Worm (Caenorhabditis elegans) whole organism, L2 larva: Measurements from ENCODE around the gene lnp-1.

Experiments used
- ama-1 ChIP-seq: fragments of 150-350 bp; optimal IDR thresholded peaks from 2 replicates; lab custom pipeline; 2018; ENCODE audit warnings: inconsistent platforms
- lin-11 ChIP-seq: fragments of 150-350 bp; sonication (generic microtip); optimal IDR thresholded peaks from 2 replicates; lab custom pipeline; 2014; ENCODE audit warnings: missing biosample characterization, missing genetic modification characterization, inconsistent platforms, mixed read lengths
- lin-39 ChIP-seq: fragments of 150-350 bp; optimal IDR thresholded peaks from 2 replicates; lab custom pipeline; 2014; ENCODE audit warnings: missing biosample characterization, missing genetic modification reagents, missing genetic modification characterization
- nhr-10 ChIP-seq: sonication (generic microtip); optimal IDR thresholded peaks from 2 replicates; lab custom pipeline; 2017; ENCODE audit warnings: missing biosample characterization, missing genetic modification characterization
- nhr-11 ChIP-seq: fragments of 150-350 bp; optimal IDR thresholded peaks from 2 replicates; lab custom pipeline; 2014; ENCODE audit warnings: missing biosample characterization, missing genetic modification characterization
- nhr-237 ChIP-seq: fragments of 150-350 bp; optimal IDR thresholded peaks from 2 replicates; lab custom pipeline; 2014; ENCODE audit warnings: missing biosample characterization, missing genetic modification characterization
- sem-4 ChIP-seq: fragments of 150-350 bp; optimal IDR thresholded peaks from 2 replicates; lab custom pipeline; 2014; ENCODE audit warnings: missing biosample characterization, missing genetic modification reagents, missing genetic modification characterization
- skn-1 ChIP-seq: sonication (generic microtip); optimal IDR thresholded peaks from 2 replicates; lab custom pipeline; 2017; ENCODE audit warnings: missing biosample characterization, missing genetic modification characterization
- snpc-4 ChIP-seq: fragments of 150-350 bp; optimal IDR thresholded peaks from 2 replicates; lab custom pipeline; 2014; ENCODE audit warnings: missing biosample characterization, missing genetic modification characterization
- unc-62 ChIP-seq: fragments of 150-350 bp; optimal IDR thresholded peaks from 2 replicates; lab custom pipeline; 2014; ENCODE audit warnings: missing biosample characterization, missing genetic modification reagents, missing genetic modification characterization
- ztf-11 ChIP-seq: sonication (generic microtip); optimal IDR thresholded peaks from 2 replicates; lab custom pipeline; 2017; ENCODE audit warnings: missing biosample characterization, missing genetic modification characterization

- TF ChIP-seq nhr-237 (tag; lab: Kevin White, UChicago) (no peak), ztf-11 (tag; lab: Kevin White, UChicago) (no peak), unc-62 (GFP tag; lab: Kevin White, UChicago) (no peak), snpc-4 (tag; lab: Kevin White, UChicago) (no peak), lin-39 (tag; lab: Kevin White, UChicago) (no peak), nhr-10 (tag; lab: Kevin White, UChicago) (no peak), skn-1 (no peak), ama-1 (no peak), sem-4 (tag; lab: Kevin White, UChicago) (no peak), lin-11 (tag; lab: Kevin White, UChicago) (no peak), nhr-11 (tag; lab: Kevin White, UChicago) (no peak)
Measured at ce11 chrX:4548929-4549328, 39.6 kb upstream of the lnp-1 start.
